Worm (Caenorhabditis elegans): Measurements from ENCODE around the gene soap-1.

The soap-1 gene

ce11 chrV:7198403-7198802 is 16.3 kb downstream of the soap-1 start:
- TF ChIP-seq nhr-237 (tag; optimal IDR thresholded peaks at IDR 0.05) (no peak), elt-2 (tag; optimal IDR thresholded peaks at IDR 0.05) (peak; percentile 85), elt-1 (tag; optimal IDR thresholded peaks at IDR 0.05) (no peak), snpc-4 (tag; optimal IDR thresholded peaks at IDR 0.05) (no peak), nhr-28 (tag; optimal IDR thresholded peaks at IDR 0.05) (no peak), pha-4 (tag; optimal IDR thresholded peaks at IDR 0.05) (peak; percentile 52), aly-2 (tag; optimal IDR thresholded peaks at IDR 0.05) (peak; percentile 4), nhr-43 (tag; optimal IDR thresholded peaks at IDR 0.05; ENCODE audit: poor library complexity, severe bottlenecking) (peak; percentile 19), nhr-67 (tag; optimal IDR thresholded peaks at IDR 0.05) (no peak), mdl-1 (tag; optimal IDR thresholded peaks at IDR 0.05) (no peak), pqm-1 (tag; optimal IDR thresholded peaks at IDR 0.05) (peak; percentile 58), nhr-23 (tag; optimal IDR thresholded peaks at IDR 0.05) (peak; percentile 5), skn-1 (tag; optimal IDR thresholded peaks at IDR 0.05) (peak; percentile 18), jun-1 (tag; optimal IDR thresholded peaks at IDR 0.05) (peak; percentile 24), ama-1 (optimal IDR thresholded peaks at IDR 0.05) (peak; percentile 91), sea-2 (GFP tag; optimal IDR thresholded peaks at IDR 0.05) (no peak), nhr-11 (tag; optimal IDR thresholded peaks at IDR 0.05) (no peak), egl-5 (tag; optimal IDR thresholded peaks at IDR 0.05) (no peak), ceh-9 (tag; optimal IDR thresholded peaks at IDR 0.05) (no peak)

ce11 chrV:7197036-7197435 is 17.7 kb downstream of the soap-1 start:
- TF ChIP-seq egl-27 (tag; optimal IDR thresholded peaks at IDR 0.05) (no peak), hmg-11 (tag; optimal IDR thresholded peaks at IDR 0.05) (no peak)

ce11 chrV:7196498-7196966 is 18.2 kb downstream of the soap-1 start, which contains the start of gene F09G2.2:
Gene F09G2.2 (plus strand): TSS chrV:7196916.
- TF ChIP-seq jun-1 (tag; optimal IDR thresholded peaks at IDR 0.05) (peak; percentile 94), nhr-43 (tag; optimal IDR thresholded peaks at IDR 0.05; ENCODE audit: poor library complexity, severe bottlenecking) (peak; percentile 86), ceh-9 (tag; optimal IDR thresholded peaks at IDR 0.05) (no peak), ZK546.5 (tag; optimal IDR thresholded peaks at IDR 0.05) (peak; percentile 16), aly-2 (tag; optimal IDR thresholded peaks at IDR 0.05) (no peak), nfya-1 (tag; optimal IDR thresholded peaks at IDR 0.05; ENCODE audit: insufficient read depth) (peak; percentile 95), hmg-11 (tag; optimal IDR thresholded peaks at IDR 0.05) (peak; percentile 82), elt-3 (tag; optimal IDR thresholded peaks at IDR 0.05) (no peak), egl-5 (tag; optimal IDR thresholded peaks at IDR 0.05) (peak; percentile 87), nhr-11 (tag; optimal IDR thresholded peaks at IDR 0.05) (no peak), eor-1 (tag; optimal IDR thresholded peaks at IDR 0.05) (no peak), ztf-11 (tag; optimal IDR thresholded peaks at IDR 0.05) (no peak), nhr-67 (tag; optimal IDR thresholded peaks at IDR 0.05) (no peak), elt-2 (tag; optimal IDR thresholded peaks at IDR 0.05) (peak; percentile 89), nhr-237 (tag; optimal IDR thresholded peaks at IDR 0.05) (no peak), pha-4 (tag; optimal IDR thresholded peaks at IDR 0.05) (peak; percentile 89), fkh-10 (GFP tag; optimal IDR thresholded peaks at IDR 0.05) (peak; percentile 8), lin-15B (tag; optimal IDR thresholded peaks at IDR 0.05) (peak; percentile 92), ceh-28 (tag; optimal IDR thresholded peaks at IDR 0.05) (peak; percentile 64), nhr-77 (tag; optimal IDR thresholded peaks at IDR 0.05) (no peak), skn-1 (tag; optimal IDR thresholded peaks at IDR 0.05) (peak; percentile 90), pqm-1 (tag; optimal IDR thresholded peaks at IDR 0.05) (peak; percentile 75), lin-39 (tag; optimal IDR thresholded peaks at IDR 0.05) (peak; percentile 97), zag-1 (tag; optimal IDR thresholded peaks at IDR 0.05) (no peak), nhr-25 (tag; optimal IDR thresholded peaks at IDR 0.05) (peak; percentile 96), nhr-12 (tag; optimal IDR thresholded peaks at IDR 0.05) (no peak), elt-1 (tag; optimal IDR thresholded peaks at IDR 0.05) (peak; percentile 59), mdl-1 (tag; optimal IDR thresholded peaks at IDR 0.05) (no peak), ama-1 (optimal IDR thresholded peaks at IDR 0.05) (peak; percentile 78), nhr-76 (tag; optimal IDR thresholded peaks at IDR 0.05) (no peak), ztf-4 (tag; optimal IDR thresholded peaks at IDR 0.05) (peak; percentile 32), egl-27 (tag; optimal IDR thresholded peaks at IDR 0.05) (peak; percentile 46), mml-1 (tag; optimal IDR thresholded peaks at IDR 0.05) (no peak), nhr-28 (tag; optimal IDR thresholded peaks at IDR 0.05) (no peak), fos-1 (tag; optimal IDR thresholded peaks at IDR 0.05) (no peak), tbx-2 (tag; optimal IDR thresholded peaks at IDR 0.05) (peak; percentile 45), nhr-23 (tag; optimal IDR thresholded peaks at IDR 0.05) (peak; percentile 96), fkh-2 (tag; optimal IDR thresholded peaks at IDR 0.05) (no peak), unc-39 (tag; optimal IDR thresholded peaks at IDR 0.05) (no peak), ceh-82 (tag; optimal IDR thresholded peaks at IDR 0.05) (peak; percentile 2), lsy-12 (tag; optimal IDR thresholded peaks at IDR 0.05) (peak; percentile 67), daf-12 (tag; optimal IDR thresholded peaks at IDR 0.05) (no peak), ceh-16 (tag; optimal IDR thresholded peaks at IDR 0.05) (no peak), sea-2 (GFP tag; optimal IDR thresholded peaks at IDR 0.05) (no peak), snpc-4 (tag; optimal IDR thresholded peaks at IDR 0.05) (peak; percentile 82), unc-62 (GFP tag; optimal IDR thresholded peaks at IDR 0.05) (no peak), R02D3.7 (tag; optimal IDR thresholded peaks at IDR 0.05) (peak; percentile 71)
